Worm (Caenorhabditis elegans) whole organism, L1 larva: ENCODE results near the gene zip-5.

Source experiments
- ceh-63 ChIP-seq: fragments of 200-800 bp; sonication (Bioruptor generic); optimal IDR thresholded peaks from 2 replicates; lab custom pipeline; 2018; ENCODE audit warnings: mild to moderate bottlenecking, missing genetic modification characterization, missing compliant biosample characterization
- ceh-8 ChIP-seq: fragments of 200-800 bp; sonication (Bioruptor generic); optimal IDR thresholded peaks from 2 replicates; lab custom pipeline; 2018; ENCODE audit warnings: mild to moderate bottlenecking, missing genetic modification characterization, moderate library complexity, missing compliant biosample characterization
- dpl-1 ChIP-seq, 3 experiments: fragments of 150-350 bp in 2 of 3; sonication (generic microtip) in 1 of 3; optimal IDR thresholded peaks; 2 replicates each; lab custom pipeline; 2014 to 2017; ENCODE audit warnings: missing biosample characterization in 3 of 3, missing genetic modification characterization in 3 of 3, missing genetic modification reagents in 3 of 3
- dsc-1 ChIP-seq: sonication (generic microtip); optimal IDR thresholded peaks from 2 replicates; lab custom pipeline; 2016; ENCODE audit warnings: mild to moderate bottlenecking, missing genetic modification characterization, missing compliant biosample characterization
- efl-1 ChIP-seq, 4 experiments: fragments of 150-350 bp; optimal IDR thresholded peaks in 3 of 4; peaks in 1 of 4; 1 replicate in 1 of 4; 2 replicates in 3 of 4; lab custom pipeline; 2014; ENCODE audit warnings: missing biosample characterization in 2 of 4, missing genetic modification characterization in 2 of 4, missing genetic modification reagents in 2 of 4
- egl-13 ChIP-seq: sonication (generic microtip); optimal IDR thresholded peaks from 2 replicates; lab custom pipeline; 2016; ENCODE audit warnings: missing genotype, missing genetic modification reagents, missing genetic modification characterization, missing compliant biosample characterization
- elt-2 ChIP-seq: sonication (generic microtip); optimal IDR thresholded peaks from 2 replicates; lab custom pipeline; 2016; ENCODE audit warnings: missing genetic modification characterization, mild to moderate bottlenecking, inconsistent platforms, missing compliant biosample characterization, missing genetic modification reagents
- hlh-17 ChIP-seq: fragments of 200-800 bp; sonication (Bioruptor generic); optimal IDR thresholded peaks from 2 replicates; lab custom pipeline; 2018; ENCODE audit warnings: missing genetic modification characterization, mild to moderate bottlenecking, missing compliant biosample characterization, moderate library complexity, borderline replicate concordance
- hlh-4 ChIP-seq: sonication (generic microtip); optimal IDR thresholded peaks from 2 replicates; lab custom pipeline; 2016; ENCODE audit warnings: mild to moderate bottlenecking, missing genetic modification characterization, missing compliant biosample characterization
- hpl-2 ChIP-seq: fragments of 150-350 bp; optimal IDR thresholded peaks from 2 replicates; lab custom pipeline; 2014; ENCODE audit warnings: missing biosample characterization, missing genetic modification reagents, missing genetic modification characterization
- isw-1 ChIP-seq: fragments of 200-800 bp; sonication (Bioruptor generic); IDR thresholded peaks from 2 replicates; pipeline ENCODE4 v1.3.6; 2022; ENCODE audit warnings: missing genetic modification characterization, missing compliant biosample characterization
- jun-1 ChIP-seq: fragments of 150-350 bp; optimal IDR thresholded peaks from 2 replicates; lab custom pipeline; 2014; ENCODE audit warnings: missing biosample characterization, missing genetic modification reagents, missing genetic modification characterization
- lin-13 ChIP-seq: fragments of 150-350 bp; optimal IDR thresholded peaks from 2 replicates; lab custom pipeline; 2014; ENCODE audit warnings: missing biosample characterization, missing genetic modification reagents, missing genetic modification characterization
- lin-14 ChIP-seq: fragments of 200-800 bp; sonication (Bioruptor generic); optimal IDR thresholded peaks from 2 replicates; lab custom pipeline; 2018; ENCODE audit warnings: mild to moderate bottlenecking, missing genetic modification characterization, moderate library complexity, missing compliant biosample characterization
- lin-35 ChIP-seq, 2 experiments: fragments of 150-350 bp; optimal IDR thresholded peaks; 2 replicates each; lab custom pipeline; 2014; ENCODE audit warnings: missing biosample characterization in 2 of 2, missing genetic modification characterization in 2 of 2, missing genetic modification reagents in 2 of 2
- lir-3 ChIP-seq: sonication (generic microtip); optimal IDR thresholded peaks from 2 replicates; lab custom pipeline; 2016; ENCODE audit warnings: mild to moderate bottlenecking, missing genetic modification characterization, moderate library complexity, missing compliant biosample characterization; ENCODE audit not compliant: poor library complexity
- lsy-2 ChIP-seq, 2 experiments: fragments of 150-350 bp; optimal IDR thresholded peaks; 2 replicates each; lab custom pipeline; 2014; ENCODE audit warnings: missing biosample characterization in 2 of 2, missing genetic modification characterization in 2 of 2
- mab-9 ChIP-seq: fragments of 200-800 bp; sonication (Bioruptor generic); IDR thresholded peaks from 2 replicates; pipeline ENCODE4 v1.3.6; 2022; ENCODE audit warnings: missing genetic modification reagents, missing genetic modification characterization, missing compliant biosample characterization
- mef-2 ChIP-seq: fragments of 150-350 bp; optimal IDR thresholded peaks from 2 replicates; lab custom pipeline; 2014; ENCODE audit warnings: missing biosample characterization, missing genetic modification characterization
- nhr-12 ChIP-seq: sonication (generic microtip); optimal IDR thresholded peaks from 2 replicates; lab custom pipeline; 2017; ENCODE audit warnings: missing biosample characterization, missing genetic modification characterization
- nhr-19 ChIP-seq: fragments of 200-800 bp; sonication (Bioruptor generic); conservative IDR thresholded peaks from 2 replicates; pipeline ENCODE4 v1.3.6; 2022; ENCODE audit warnings: missing genetic modification characterization, missing compliant biosample characterization
- nhr-20 ChIP-seq: sonication (generic microtip); optimal IDR thresholded peaks from 2 replicates; lab custom pipeline; 2016; ENCODE audit warnings: mild to moderate bottlenecking, missing genetic modification characterization, missing compliant biosample characterization
- nhr-28 ChIP-seq: fragments of 150-350 bp; optimal IDR thresholded peaks from 2 replicates; lab custom pipeline; 2014; ENCODE audit warnings: missing biosample characterization, missing genetic modification characterization
- nhr-71 ChIP-seq: sonication (generic microtip); optimal IDR thresholded peaks from 2 replicates; lab custom pipeline; 2016; ENCODE audit warnings: mild to moderate bottlenecking, missing genetic modification characterization, moderate library complexity, missing compliant biosample characterization
- nhr-77 ChIP-seq: fragments of 150-350 bp; optimal IDR thresholded peaks from 2 replicates; lab custom pipeline; 2014; ENCODE audit warnings: missing biosample characterization, missing genetic modification characterization
- nhr-90 ChIP-seq: sonication (generic microtip); optimal IDR thresholded peaks from 2 replicates; lab custom pipeline; 2016; ENCODE audit warnings: mild to moderate bottlenecking, missing genetic modification characterization, missing compliant biosample characterization; ENCODE audit not compliant: poor library complexity
- pax-3 ChIP-seq: fragments of 200-800 bp; sonication (Bioruptor generic); optimal IDR thresholded peaks from 2 replicates; lab custom pipeline; 2018; ENCODE audit warnings: mild to moderate bottlenecking, missing genetic modification characterization, moderate library complexity, missing compliant biosample characterization
- pqm-1 ChIP-seq: sonication (generic microtip); optimal IDR thresholded peaks from 3 replicates; lab custom pipeline; 2017; ENCODE audit warnings: missing biosample characterization, missing genetic modification characterization
- rnt-1 ChIP-seq: sonication (generic microtip); optimal IDR thresholded peaks from 2 replicates; lab custom pipeline; 2016; ENCODE audit warnings: mild to moderate bottlenecking, missing genetic modification characterization, moderate library complexity, missing compliant biosample characterization
- snu-23 ChIP-seq: sonication (generic microtip); optimal IDR thresholded peaks from 2 replicates; lab custom pipeline; 2016; ENCODE audit warnings: missing genetic modification characterization, missing compliant biosample characterization
- swsn-7 ChIP-seq: sonication (generic microtip); optimal IDR thresholded peaks from 2 replicates; lab custom pipeline; 2016; ENCODE audit warnings: missing genetic modification characterization, missing compliant biosample characterization
- tlp-1 ChIP-seq: fragments of 150-350 bp; optimal IDR thresholded peaks from 2 replicates; lab custom pipeline; 2014; ENCODE audit warnings: missing biosample characterization, missing genetic modification characterization
- unc-30 ChIP-seq: sonication (generic microtip); optimal IDR thresholded peaks from 2 replicates; lab custom pipeline; 2017; ENCODE audit warnings: missing biosample characterization, missing genetic modification characterization
- unc-62 ChIP-seq: fragments of 150-350 bp; optimal IDR thresholded peaks from 2 replicates; lab custom pipeline; 2014; ENCODE audit warnings: missing biosample characterization, missing genetic modification reagents, missing genetic modification characterization
- unc-86 ChIP-seq: sonication (generic microtip); optimal IDR thresholded peaks from 2 replicates; lab custom pipeline; 2016; ENCODE audit warnings: missing genetic modification characterization, missing compliant biosample characterization
- vab-15 ChIP-seq: sonication (generic microtip); optimal IDR thresholded peaks from 2 replicates; lab custom pipeline; 2017; ENCODE audit warnings: missing genotype, mild to moderate bottlenecking, missing genetic modification characterization, missing compliant biosample characterization
- xbp-1 ChIP-seq: sonication (generic microtip); optimal IDR thresholded peaks from 2 replicates; lab custom pipeline; 2016; ENCODE audit warnings: missing genetic modification characterization, missing compliant biosample characterization
- zag-1 ChIP-seq: fragments of 150-350 bp; optimal IDR thresholded peaks from 2 replicates; lab custom pipeline; 2014; ENCODE audit warnings: missing biosample characterization, missing genetic modification characterization

zip-5 gene

ce11 chrV:13269228-13269630, 4.9 kb downstream of the zip-5 start:
- TF ChIP-seq hpl-2 (GFP tag; lab: Kevin White, UChicago) (peak; percentile 83), rnt-1 (no peak), jun-1 (peak; percentile 87), mab-9 (GFP tag; lab: Robert Waterston, UW) (no peak), unc-62 (GFP tag; lab: Kevin White, UChicago) (no peak), pqm-1 (tag; lab: Kevin White, UChicago) (peak; percentile 86), efl-1 (optimal IDR thresholded peaks at IDR 0.05; lab: Kevin White, UChicago) (no peak), efl-1 (GFP tag; optimal IDR thresholded peaks at IDR 0.05 in 1 of 2; lab: Kevin White, UChicago) (peak in 1 of 2 experiments; percentile 83), nhr-90 (peak; percentile 58), lsy-2 (tag; optimal IDR thresholded peaks at IDR 0.05; lab: Kevin White, UChicago) (peak in 1 of 2 experiments; percentile 60), nhr-77 (tag; lab: Kevin White, UChicago) (no peak), vab-15 (tag; lab: Kevin White, UChicago) (no peak), isw-1 (GFP tag; lab: Robert Waterston, UW) (no peak), elt-2 (tag; lab: Kevin White, UChicago) (peak; percentile 100), ceh-8 (GFP tag; lab: Kevin White, UChicago) (no peak), pax-3 (tag; lab: Kevin White, UChicago) (peak; percentile 85), dsc-1 (tag; lab: Kevin White, UChicago) (no peak), nhr-20 (tag; lab: Kevin White, UChicago) (peak; percentile 25), hlh-17 (GFP tag; lab: Kevin White, UChicago) (no peak), lir-3 (tag; lab: Kevin White, UChicago) (no peak), dpl-1 (GFP tag; optimal IDR thresholded peaks at IDR 0.05; lab: Kevin White, UChicago) (no peak), egl-13 (tag; lab: Kevin White, UChicago) (no peak), nhr-19 (GFP tag; lab: Robert Waterston, UW) (0 out of 2 replicates have a peak, but pooled peaks have one; percentile 31), lin-35 (GFP tag; optimal IDR thresholded peaks at IDR 0.05; lab: Kevin White, UChicago) (peak in 1 of 2 experiments; percentile 59), tlp-1 (tag; lab: Kevin White, UChicago) (peak; percentile 83), swsn-7 (tag; lab: Kevin White, UChicago) (no peak), mef-2 (tag; lab: Kevin White, UChicago) (no peak), xbp-1 (tag; lab: Kevin White, UChicago) (no peak), nhr-71 (peak; percentile 44), lin-13 (GFP tag; lab: Kevin White, UChicago) (no peak), lin-14 (peak; percentile 26), unc-86 (tag; lab: Kevin White, UChicago) (no peak), nhr-28 (tag; lab: Kevin White, UChicago) (no peak)

ce11 chrV:13272275-13272674, 7.9 kb downstream of the zip-5 start:
- TF ChIP-seq ceh-63 (GFP tag; lab: Kevin White, UChicago), result no peak
- no peak for TF ChIP-seq hlh-4 (tag; lab: Kevin White, UChicago)
- no peak for TF ChIP-seq unc-30 (tag; lab: Kevin White, UChicago)
- TF ChIP-seq nhr-19 (GFP tag; lab: Robert Waterston, UW), result no peak
- no peak for TF ChIP-seq nhr-12 (tag; lab: Kevin White, UChicago)
- no peak for TF ChIP-seq rnt-1
- no peak for TF ChIP-seq lin-35 (GFP tag; optimal IDR thresholded peaks at IDR 0.05; lab: Kevin White, UChicago)
- TF ChIP-seq zag-1, result no peak
- no peak for TF ChIP-seq mef-2 (tag; lab: Kevin White, UChicago)
- TF ChIP-seq snu-23 (GFP tag; lab: Kevin White, UChicago), result no peak

DNA sequence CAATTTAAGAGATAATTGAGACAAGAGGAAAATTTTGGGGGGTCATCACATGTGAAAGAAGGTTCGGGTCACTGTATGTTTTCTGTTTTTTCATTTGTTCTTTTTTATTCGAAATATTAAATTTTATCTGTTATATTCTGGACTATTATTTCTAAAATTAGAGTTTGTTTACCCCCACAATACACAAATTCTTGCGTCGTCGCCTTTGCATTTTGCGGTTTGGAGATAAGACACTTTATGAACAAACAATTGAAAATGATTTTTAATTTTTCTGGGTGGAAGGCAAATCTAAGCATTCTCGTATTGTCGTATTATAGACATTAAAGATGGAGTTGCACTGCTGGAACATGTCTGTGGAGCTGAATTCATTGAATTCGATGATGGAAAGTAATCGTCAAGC, 9.0 kb downstream of the zip-5 start:
- TF ChIP-seq nhr-71 (no peak), elt-2 (tag; lab: Kevin White, UChicago) (peak; percentile 54)
